Worm (Caenorhabditis elegans) whole organism, L1 larva: ENCODE data around the gene F58A3.3.
A peak's percentile ranks its signal among the peaks of the same experiment; 100 is the strongest.

ENCODE experiments used
- aly-2 ChIP-seq: fragments of 150-350 bp; optimal IDR thresholded peaks from 2 replicates; lab custom pipeline; 2014; ENCODE audit warnings: missing biosample characterization, missing genetic modification characterization
- blmp-1 ChIP-seq: fragments of 150-350 bp; optimal IDR thresholded peaks from 2 replicates; lab custom pipeline; 2014; ENCODE audit warnings: missing biosample characterization, missing genetic modification characterization
- ceh-82 ChIP-seq, 3 experiments: fragments of 150-350 bp in 1 of 3; sonication (generic microtip) in 2 of 3; optimal IDR thresholded peaks; 2 replicates each; lab custom pipeline; 2014 to 2017; ENCODE audit warnings: missing biosample characterization in 3 of 3, missing genetic modification characterization in 3 of 3
- ces-1 ChIP-seq: fragments of 150-350 bp; optimal IDR thresholded peaks from 2 replicates; lab custom pipeline; 2014; ENCODE audit warnings: missing biosample characterization, missing genetic modification reagents, missing genetic modification characterization
- efl-3 ChIP-seq: fragments of 200-800 bp; sonication (Bioruptor generic); optimal IDR thresholded peaks from 2 replicates; lab custom pipeline; 2018; ENCODE audit warnings: mild to moderate bottlenecking, missing genetic modification characterization, missing compliant biosample characterization
- elt-3 ChIP-seq, 6 experiments: fragments of 150-350 bp in 1 of 6; sonication (generic microtip); optimal IDR thresholded peaks; 2 replicates each; lab custom pipeline; 2017 to 2018; ENCODE audit warnings: missing biosample characterization in 6 of 6, missing genetic modification characterization in 6 of 6, inconsistent platforms in 1 of 6
- grh-1 ChIP-seq: fragments of 200-800 bp; sonication (Bioruptor generic); IDR thresholded peaks from 2 replicates; pipeline ENCODE4 v1.3.6; 2022; ENCODE audit warnings: missing genetic modification reagents, missing genetic modification characterization, missing compliant biosample characterization
- lin-15B ChIP-seq: fragments of 150-350 bp; sonication (generic microtip); optimal IDR thresholded peaks from 3 replicates; lab custom pipeline; 2014; ENCODE audit warnings: missing biosample characterization, missing genetic modification characterization
- lin-35 ChIP-seq, 2 experiments: fragments of 150-350 bp; optimal IDR thresholded peaks; 2 replicates each; lab custom pipeline; 2014; ENCODE audit warnings: missing biosample characterization in 2 of 2, missing genetic modification characterization in 2 of 2, missing genetic modification reagents in 2 of 2
- nhr-71 ChIP-seq: sonication (generic microtip); optimal IDR thresholded peaks from 2 replicates; lab custom pipeline; 2016; ENCODE audit warnings: mild to moderate bottlenecking, missing genetic modification characterization, moderate library complexity, missing compliant biosample characterization
- snpc-4 ChIP-seq: fragments of 150-350 bp; optimal IDR thresholded peaks from 2 replicates; lab custom pipeline; 2014; ENCODE audit warnings: missing biosample characterization, missing genetic modification characterization
- swsn-7 ChIP-seq: sonication (generic microtip); optimal IDR thresholded peaks from 2 replicates; lab custom pipeline; 2016; ENCODE audit warnings: missing genetic modification characterization, missing compliant biosample characterization
- unc-130 ChIP-seq: fragments of 150-350 bp; optimal IDR thresholded peaks from 2 replicates; lab custom pipeline; 2017; ENCODE audit warnings: missing biosample characterization, missing genetic modification characterization, inconsistent platforms
- unc-30 ChIP-seq: sonication (generic microtip); optimal IDR thresholded peaks from 2 replicates; lab custom pipeline; 2017; ENCODE audit warnings: missing biosample characterization, missing genetic modification characterization
- unc-86 ChIP-seq: sonication (generic microtip); optimal IDR thresholded peaks from 2 replicates; lab custom pipeline; 2016; ENCODE audit warnings: missing genetic modification characterization, missing compliant biosample characterization
- ztf-4 ChIP-seq: fragments of 150-350 bp; optimal IDR thresholded peaks from 2 replicates; lab custom pipeline; 2014; ENCODE audit warnings: missing biosample characterization, missing genetic modification characterization

The F58A3.3 gene

ce11 chrX:11059744-11060143 is 47.3 kb downstream of the F58A3.3 start, which contains the start of gene lpr-6:
TSS of gene lpr-6 (plus strand) at chrX:11059994.
- TF ChIP-seq blmp-1 (peak; percentile 57), grh-1 (GFP tag; lab: Robert Waterston, UW) (no peak)

- TF ChIP-seq lin-15B (no peak), ztf-4 (tag; lab: Kevin White, UChicago) (no peak), unc-30 (tag; lab: Kevin White, UChicago) (no peak), snpc-4 (no peak), blmp-1 (peak; percentile 93), ceh-82 (tag; optimal IDR thresholded peaks at IDR 0.05; lab: Kevin White, UChicago) (no peak), nhr-71 (tag; lab: Kevin White, UChicago) (no peak), elt-3 (tag; optimal IDR thresholded peaks at IDR 0.05; lab: Kevin White, UChicago) (peak in 1 of 6 experiments; percentile 21), swsn-7 (tag; lab: Kevin White, UChicago) (no peak)
Observed at ce11 chrX:11060940-11061339, 48.5 kb downstream of the F58A3.3 start.

- TF ChIP-seq unc-130 (tag; lab: Kevin White, UChicago) (no peak), efl-3 (GFP tag; lab: Kevin White, UChicago) (no peak), blmp-1 (peak; percentile 96), grh-1 (GFP tag; lab: Robert Waterston, UW) (no peak), aly-2 (tag; lab: Kevin White, UChicago) (no peak), unc-86 (tag; lab: Kevin White, UChicago) (no peak), ces-1 (GFP tag; lab: Kevin White, UChicago) (no peak), lin-35 (GFP tag; optimal IDR thresholded peaks at IDR 0.05; lab: Kevin White, UChicago) (no peak)
- TF ChIP-seq, all 84 proteins: peak for 1
Observed at ce11 chrX:11061904-11062303, 49.5 kb downstream of the F58A3.3 start, which contains the start of gene lpr-5. TSS of gene lpr-5 (plus strand) at chrX:11062123.
